Fruit fly (Drosophila melanogaster): ENCODE results near the gene CG31915.
A peak's percentile ranks its signal among the peaks of the same experiment; 100 is the strongest.

Gene CG31915

dm6 chr2L:5569503-5569902 is 41.6 kb downstream of the CG31915 start (continued):
- TF ChIP-seq Bteb2 (GFP tag; optimal IDR thresholded peaks at IDR 0.05) (no peak), nom (GFP tag; optimal IDR thresholded peaks at IDR 0.05) (no peak), D (optimal IDR thresholded peaks at IDR 0.05) (no peak), D (GFP tag; optimal IDR thresholded peaks at IDR 0.05) (no peak), CG17361 (GFP tag; IDR thresholded peaks at IDR 0.05) (no peak), maf-S (GFP tag; optimal IDR thresholded peaks at IDR 0.05) (no peak), Usf (GFP tag; optimal IDR thresholded peaks at IDR 0.05) (no peak), sens (GFP tag) (no peak), crp (GFP tag; optimal IDR thresholded peaks at IDR 0.05) (no peak), knrl (GFP tag; IDR thresholded peaks at IDR 0.05; ENCODE audit: partially characterized antibody) (no peak), Vsx1 (GFP tag; optimal IDR thresholded peaks at IDR 0.05) (no peak), Oli (tag; optimal IDR thresholded peaks at IDR 0.05) (peak; percentile 27), CG6813 (GFP tag; optimal IDR thresholded peaks at IDR 0.05) (no peak), CG31224 (GFP tag; IDR thresholded peaks at IDR 0.05) (no peak), CG32772 (GFP tag; IDR thresholded peaks at IDR 0.05) (peak; percentile 44), ERR (GFP tag; optimal IDR thresholded peaks at IDR 0.05) (no peak), slp2 (GFP tag; optimal IDR thresholded peaks at IDR 0.05) (no peak), yki (optimal IDR thresholded peaks at IDR 0.05) (no peak), CG17829 (tag; optimal IDR thresholded peaks at IDR 0.05) (no peak), pita (GFP tag; optimal IDR thresholded peaks at IDR 0.05) (no peak), CG5245 (GFP tag; optimal IDR thresholded peaks at IDR 0.05) (no peak), abd-A (tag; optimal IDR thresholded peaks at IDR 0.05) (peak; percentile 34), hkb (optimal IDR thresholded peaks at IDR 0.05) (no peak), hkb (GFP tag; IDR thresholded peaks at IDR 0.05) (peak; percentile 47; the same call in 1 of the 2 replicates), Doc2 (GFP tag; IDR thresholded peaks at IDR 0.05) (0 out of 2 replicates have a peak, but pooled peaks have one; percentile 13), schlank (tag; optimal IDR thresholded peaks at IDR 0.05) (no peak), Blimp-1 (GFP tag; optimal IDR thresholded peaks at IDR 0.05) (no peak), CG7357 (GFP tag; IDR thresholded peaks at IDR 0.05) (0 out of 3 replicates have a peak, but pooled peaks have one; percentile 19), CG2129 (GFP tag; IDR thresholded peaks at IDR 0.05; ENCODE audit: partially characterized antibody) (no peak), Tbp (GFP tag; optimal IDR thresholded peaks at IDR 0.05) (no peak), Awh (GFP tag; IDR thresholded peaks at IDR 0.05) (no peak), psq (GFP tag; optimal IDR thresholded peaks at IDR 0.05) (no peak), tio (GFP tag; optimal IDR thresholded peaks at IDR 0.05) (no peak), pnt (GFP tag; optimal IDR thresholded peaks at IDR 0.05) (no peak), run (tag; optimal IDR thresholded peaks at IDR 0.05) (no peak), vfl (GFP tag; optimal IDR thresholded peaks at IDR 0.05) (no peak), CG13894 (tag; optimal IDR thresholded peaks at IDR 0.05) (no peak), CG4360 (GFP tag; IDR thresholded peaks at IDR 0.05) (no peak), ftz-f1 (GFP tag; optimal IDR thresholded peaks at IDR 0.05) (no peak), hth (optimal IDR thresholded peaks at IDR 0.05) (no peak), ken (GFP tag; IDR thresholded peaks at IDR 0.05) (no peak), h (optimal IDR thresholded peaks at IDR 0.05) (no peak), Hey (tag; optimal IDR thresholded peaks at IDR 0.05) (no peak), CG43689 (GFP tag; IDR thresholded peaks at IDR 0.05) (no peak), CG1832 (GFP tag; optimal IDR thresholded peaks at IDR 0.05) (no peak), CG5953 (GFP tag; IDR thresholded peaks at IDR 0.05) (no peak), CG13287 (GFP tag; IDR thresholded peaks at IDR 0.05; ENCODE audit: partially characterized antibody) (no peak), CG12659 (GFP tag; optimal IDR thresholded peaks at IDR 0.05) (no peak), wdn (GFP tag; IDR thresholded peaks at IDR 0.05) (no peak), tap (tag; optimal IDR thresholded peaks at IDR 0.05) (no peak), grau (tag; optimal IDR thresholded peaks at IDR 0.05) (no peak), CG34224 (GFP tag; IDR thresholded peaks at IDR 0.05; ENCODE audit: partially characterized antibody) (no peak), CG9817 (tag; optimal IDR thresholded peaks at IDR 0.05) (peak; percentile 26)
